Worm (Caenorhabditis elegans) whole organism, late embryonic: ENCODE measurements around the gene eif-3.L.

ENCODE experiments used
- T23F11.4 ChIP-seq: fragments of 200-800 bp; sonication (Bioruptor generic); optimal IDR thresholded peaks from 2 replicates; lab custom pipeline; 2018; ENCODE audit warnings: mild to moderate bottlenecking, missing genetic modification characterization, missing compliant biosample characterization
- ama-1 ChIP-seq: fragments of 150-350 bp; optimal IDR thresholded peaks from 2 replicates; lab custom pipeline; 2014
- ceh-14 ChIP-seq: sonication (generic microtip); optimal IDR thresholded peaks from 2 replicates; lab custom pipeline; 2016; ENCODE audit warnings: missing genotype, missing genetic modification characterization, missing compliant biosample characterization
- ceh-18 ChIP-seq: sonication (generic microtip); optimal IDR thresholded peaks from 2 replicates; lab custom pipeline; 2016; ENCODE audit warnings: missing genetic modification characterization, missing compliant biosample characterization
- ceh-19 ChIP-seq: fragments of 200-800 bp; sonication (Bioruptor generic); optimal IDR thresholded peaks from 2 replicates; lab custom pipeline; 2018; ENCODE audit warnings: mild to moderate bottlenecking, missing genetic modification characterization, missing compliant biosample characterization
- ceh-30 ChIP-seq: fragments of 150-350 bp; optimal IDR thresholded peaks from 2 replicates; lab custom pipeline; 2014; ENCODE audit warnings: missing biosample characterization, missing genetic modification characterization
- ceh-31 ChIP-seq: sonication (generic microtip); optimal IDR thresholded peaks from 2 replicates; lab custom pipeline; 2016; ENCODE audit warnings: missing genetic modification characterization, missing compliant biosample characterization
- dmd-4 ChIP-seq: sonication (generic microtip); optimal IDR thresholded peaks from 2 replicates; lab custom pipeline; 2016; ENCODE audit warnings: borderline replicate concordance, missing genetic modification characterization, missing compliant biosample characterization
- dve-1 ChIP-seq: sonication (generic microtip); optimal IDR thresholded peaks from 2 replicates; lab custom pipeline; 2017; ENCODE audit warnings: antibody characterized with exemption, mild to moderate bottlenecking, missing genetic modification characterization, missing compliant biosample characterization
- elt-2 ChIP-seq: sonication (generic microtip); optimal IDR thresholded peaks from 2 replicates; lab custom pipeline; 2016; ENCODE audit warnings: missing genetic modification reagents, missing genetic modification characterization, missing compliant biosample characterization
- elt-4 ChIP-seq: sonication (generic microtip); optimal IDR thresholded peaks from 2 replicates; lab custom pipeline; 2016; ENCODE audit warnings: missing genetic modification characterization, missing compliant biosample characterization
- fkh-10 ChIP-seq: fragments of 150-350 bp; optimal IDR thresholded peaks from 2 replicates; lab custom pipeline; 2014; ENCODE audit warnings: missing biosample characterization, missing genetic modification reagents, missing genetic modification characterization
- gmeb-2 ChIP-seq: sonication (generic microtip); optimal IDR thresholded peaks from 2 replicates; lab custom pipeline; 2016; ENCODE audit warnings: missing genetic modification characterization, inconsistent platforms, missing compliant biosample characterization
- hlh-13 ChIP-seq: fragments of 200-800 bp; sonication (Bioruptor generic); optimal IDR thresholded peaks from 2 replicates; lab custom pipeline; 2018; ENCODE audit warnings: mild to moderate bottlenecking, missing genetic modification characterization, missing compliant biosample characterization
- hlh-15 ChIP-seq: sonication (generic microtip); optimal IDR thresholded peaks from 2 replicates; lab custom pipeline; 2016; ENCODE audit warnings: missing genetic modification characterization, missing compliant biosample characterization
- hlh-30 ChIP-seq: sonication (generic microtip); optimal IDR thresholded peaks from 2 replicates; lab custom pipeline; 2017; ENCODE audit warnings: antibody characterized with exemption, missing genetic modification characterization, missing compliant biosample characterization; ENCODE audit not compliant: insufficient read depth
- hlh-8 ChIP-seq: sonication (generic microtip); optimal IDR thresholded peaks from 2 replicates; lab custom pipeline; 2016; ENCODE audit warnings: missing genotype, missing genetic modification characterization, missing compliant biosample characterization
- lim-6 ChIP-seq: sonication (generic microtip); optimal IDR thresholded peaks from 2 replicates; lab custom pipeline; 2016; ENCODE audit warnings: missing genetic modification characterization, missing compliant biosample characterization
- lin-11 ChIP-seq: fragments of 200-800 bp; sonication (Bioruptor generic); optimal IDR thresholded peaks from 2 replicates; lab custom pipeline; 2018; ENCODE audit warnings: mild to moderate bottlenecking, missing genetic modification characterization, missing compliant biosample characterization
- madf-2 ChIP-seq: sonication (generic microtip); optimal IDR thresholded peaks from 2 replicates; lab custom pipeline; 2017; ENCODE audit warnings: missing genetic modification characterization, missing compliant biosample characterization
- mec-3 ChIP-seq: sonication (generic microtip); optimal IDR thresholded peaks from 2 replicates; lab custom pipeline; 2016; ENCODE audit warnings: borderline replicate concordance, missing genetic modification characterization, missing compliant biosample characterization
- nfya-1 ChIP-seq: sonication (generic microtip); optimal IDR thresholded peaks from 2 replicates; lab custom pipeline; 2017; ENCODE audit warnings: missing genetic modification characterization, mild to moderate bottlenecking, missing compliant biosample characterization, antibody characterized with exemption, moderate library complexity
- nhr-11 ChIP-seq: fragments of 150-350 bp; optimal IDR thresholded peaks from 2 replicates; lab custom pipeline; 2014; ENCODE audit warnings: missing biosample characterization, missing genetic modification characterization
- nhr-232 ChIP-seq: sonication (generic microtip); optimal IDR thresholded peaks from 2 replicates; lab custom pipeline; 2016; ENCODE audit warnings: missing genetic modification characterization, missing compliant biosample characterization
- npax-4 ChIP-seq: sonication (generic microtip); optimal IDR thresholded peaks from 2 replicates; lab custom pipeline; 2016; ENCODE audit warnings: missing genetic modification characterization, missing compliant biosample characterization
- pag-3 ChIP-seq: sonication (generic microtip); optimal IDR thresholded peaks from 2 replicates; lab custom pipeline; 2016; ENCODE audit warnings: missing compliant biosample characterization, missing genetic modification characterization, borderline replicate concordance
- pha-2 ChIP-seq: sonication (generic microtip); optimal IDR thresholded peaks from 2 replicates; lab custom pipeline; 2017; ENCODE audit warnings: mild to moderate bottlenecking, missing genetic modification characterization, missing compliant biosample characterization
- pros-1 ChIP-seq: fragments of 150-350 bp; optimal IDR thresholded peaks from 2 replicates; lab custom pipeline; 2014; ENCODE audit warnings: missing biosample characterization, missing genetic modification reagents, missing genetic modification characterization
- ref-2 ChIP-seq: sonication (generic microtip); optimal IDR thresholded peaks from 2 replicates; lab custom pipeline; 2016; ENCODE audit warnings: missing genetic modification characterization, missing compliant biosample characterization
- sdc-2 ChIP-seq: sonication (generic microtip); optimal IDR thresholded peaks from 2 replicates; lab custom pipeline; 2016; ENCODE audit warnings: missing genotype, missing genetic modification characterization, missing compliant biosample characterization
- sox-2 ChIP-seq: fragments of 200-800 bp; sonication (Bioruptor generic); IDR thresholded peaks from 2 replicates; pipeline ENCODE4 v1.3.6; 2022; ENCODE audit warnings: missing genetic modification reagents, missing genetic modification characterization, missing compliant biosample characterization
- unc-3 ChIP-seq, 2 experiments: fragments of 200-800 bp in 1 of 2; sonication (Bioruptor generic) in 1 of 2; sonication (generic microtip) in 1 of 2; conservative IDR thresholded peaks in 1 of 2; optimal IDR thresholded peaks in 1 of 2; 2 replicates each; pipeline versions ENCODE4 v1.3.6 to Lab custom; 2016 to 2022; ENCODE audit warnings: missing compliant biosample characterization in 2 of 2, missing genetic modification characterization in 2 of 2, missing genetic modification reagents in 1 of 2
- unc-86 ChIP-seq: sonication (generic microtip); optimal IDR thresholded peaks from 2 replicates; lab custom pipeline; 2016; ENCODE audit warnings: missing genetic modification characterization, missing compliant biosample characterization
- zip-5 ChIP-seq: sonication (generic microtip); optimal IDR thresholded peaks from 2 replicates; lab custom pipeline; 2016; ENCODE audit warnings: missing genetic modification characterization, missing compliant biosample characterization
- ztf-16 ChIP-seq: sonication (generic microtip); optimal IDR thresholded peaks from 2 replicates; lab custom pipeline; 2017; ENCODE audit warnings: missing genetic modification characterization, missing compliant biosample characterization

eif-3.L gene

DNA sequence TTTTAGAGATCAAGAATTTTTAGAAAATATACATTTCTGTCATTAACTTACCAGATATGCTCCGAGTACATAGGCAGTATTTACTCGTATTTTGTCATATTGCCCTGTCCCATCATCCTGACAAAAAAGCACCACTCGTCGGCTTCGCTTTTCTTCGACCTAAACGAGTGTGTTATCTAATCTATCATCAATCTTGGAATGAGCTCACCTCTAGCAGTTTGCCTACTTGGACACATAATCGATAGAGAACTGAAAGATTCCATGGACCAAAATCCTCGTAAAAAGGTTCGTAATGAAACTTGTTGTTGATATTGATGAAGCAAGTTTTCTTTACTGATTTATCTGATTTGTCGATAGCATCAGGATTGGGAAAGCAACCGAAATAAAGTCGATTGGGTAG, 29.4 kb downstream of the eif-3.L start:
- TF ChIP-seq sox-2 (GFP tag; lab: Robert Waterston, UW) (no peak), gmeb-2 (tag; lab: Kevin White, UChicago) (no peak), lin-11 (tag; lab: Kevin White, UChicago) (no peak), pag-3 (tag; lab: Kevin White, UChicago) (no peak), elt-4 (tag; lab: Kevin White, UChicago) (no peak), ceh-14 (tag; lab: Kevin White, UChicago) (no peak), zip-5 (tag; lab: Kevin White, UChicago) (no peak), sdc-2 (tag; lab: Kevin White, UChicago) (no peak), ref-2 (tag; lab: Kevin White, UChicago) (no peak), ztf-16 (no peak)

DNA sequence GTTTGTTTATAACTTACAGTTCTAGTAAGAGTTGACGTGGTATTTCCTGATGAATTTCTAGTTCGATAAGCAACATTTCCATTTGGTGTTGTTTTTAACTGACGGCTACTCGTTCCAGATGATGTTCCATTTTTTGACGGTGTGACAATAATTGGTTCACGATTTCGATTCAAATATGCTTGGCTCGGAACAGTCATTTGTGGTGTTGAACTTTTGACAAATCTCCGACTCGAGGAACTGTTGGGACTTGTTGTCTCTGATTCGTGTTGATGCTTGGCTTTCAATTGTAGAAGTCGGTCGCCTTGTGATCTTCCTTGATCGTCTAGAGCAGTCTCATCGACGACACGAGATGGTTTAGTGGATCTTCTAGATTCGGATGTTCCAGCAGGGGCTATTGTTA, 30.7 kb downstream of the eif-3.L start:
- no peak for TF ChIP-seq nhr-11 (tag; lab: Kevin White, UChicago)
- TF ChIP-seq ceh-14 (tag; lab: Kevin White, UChicago) = no peak
- TF ChIP-seq sox-2 (GFP tag; lab: Robert Waterston, UW) = no peak
- TF ChIP-seq unc-3 (GFP tag; conservative IDR thresholded peaks at IDR 0.05; lab: Robert Waterston, UW) = no peak
- TF ChIP-seq unc-3 (tag; optimal IDR thresholded peaks at IDR 0.05; lab: Kevin White, UChicago) = no peak
- no peak for TF ChIP-seq sdc-2 (tag; lab: Kevin White, UChicago)
- TF ChIP-seq elt-2 (tag; lab: Kevin White, UChicago) = no peak

DNA sequence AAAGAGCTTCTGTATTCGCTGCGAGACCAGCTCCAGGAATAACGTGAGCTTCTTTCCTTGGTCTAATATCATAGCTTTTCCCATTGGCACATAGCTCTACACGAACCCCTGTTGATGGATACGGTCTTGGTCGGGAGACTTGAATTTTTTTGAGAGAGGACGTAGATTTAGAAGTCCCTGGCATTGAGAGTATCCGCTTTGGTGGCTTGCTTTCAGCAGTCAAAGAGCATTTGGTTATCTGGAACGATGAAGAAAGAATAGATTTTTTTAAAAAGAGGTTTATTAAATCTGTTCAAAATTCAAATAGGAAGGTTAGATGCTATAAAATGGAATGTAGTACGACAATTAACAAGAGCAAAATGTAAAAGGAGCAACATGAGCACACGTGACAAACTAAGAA, 32.6 kb downstream of the eif-3.L start, which contains the start of gene C17G10.13:
Gene C17G10.13, minus strand, starts transcription at position 101 of the 400 bp plus-strand sequence.
- TF ChIP-seq lim-6 (tag; lab: Kevin White, UChicago) = no peak
- no peak for TF ChIP-seq elt-2 (tag; lab: Kevin White, UChicago)
- TF ChIP-seq pros-1 (tag; lab: Kevin White, UChicago) = no peak
- no peak for TF ChIP-seq lin-11 (tag; lab: Kevin White, UChicago)
- TF ChIP-seq nhr-232 (tag; lab: Kevin White, UChicago) = no peak
- no peak for TF ChIP-seq gmeb-2 (tag; lab: Kevin White, UChicago)
- TF ChIP-seq hlh-30 = no peak
- no peak for TF ChIP-seq ceh-14 (tag; lab: Kevin White, UChicago)
- no peak for TF ChIP-seq mec-3 (tag; lab: Kevin White, UChicago)
- TF ChIP-seq fkh-10 = no peak
- TF ChIP-seq ceh-18 = no peak
- TF ChIP-seq T23F11.4 (GFP tag; lab: Kevin White, UChicago) = no peak
- TF ChIP-seq unc-86 (tag; lab: Kevin White, UChicago) = no peak
- no peak for TF ChIP-seq hlh-15
- no peak for TF ChIP-seq ama-1
- TF ChIP-seq npax-4 = no peak
- TF ChIP-seq ref-2 (tag; lab: Kevin White, UChicago) = no peak
- TF ChIP-seq hlh-13 = no peak
- no peak for TF ChIP-seq ceh-31 (tag; lab: Kevin White, UChicago)
- no peak for TF ChIP-seq hlh-8 (tag; lab: Kevin White, UChicago)

DNA sequence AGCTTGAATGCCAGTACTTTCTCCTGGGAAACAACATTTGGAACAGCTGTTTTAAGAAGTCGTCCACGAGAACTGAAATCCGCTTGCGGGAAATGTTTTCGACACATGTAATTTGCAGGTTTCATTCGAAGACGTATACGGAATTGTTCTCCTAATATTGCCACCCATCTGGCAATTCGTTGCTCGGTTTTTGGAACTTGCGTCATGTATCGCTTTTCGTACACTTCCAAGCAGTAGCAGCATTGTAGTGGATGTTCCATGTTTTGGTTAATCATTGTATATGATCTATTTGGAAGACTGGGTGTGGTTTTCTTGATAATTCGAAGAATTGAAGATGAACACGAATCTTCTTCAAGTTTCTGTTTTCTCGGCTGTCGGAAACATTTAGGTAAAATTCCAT, 34.5 kb downstream of the eif-3.L start:
- TF ChIP-seq ceh-31 (tag; lab: Kevin White, UChicago) (no peak), dve-1 (tag; lab: Kevin White, UChicago) (no peak), zip-5 (tag; lab: Kevin White, UChicago) (no peak), nhr-11 (tag; lab: Kevin White, UChicago) (no peak), ceh-30 (tag; lab: Kevin White, UChicago) (no peak), sdc-2 (tag; lab: Kevin White, UChicago) (no peak), madf-2 (no peak), gmeb-2 (tag; lab: Kevin White, UChicago) (no peak), dmd-4 (tag; lab: Kevin White, UChicago) (no peak), nfya-1 (no peak), ceh-19 (GFP tag; lab: Kevin White, UChicago) (no peak), pha-2 (tag; lab: Kevin White, UChicago) (no peak)
